Worm (Caenorhabditis elegans): ENCODE results near the gene nta-1.

The nta-1 gene

ce11 chrII:3709255-3709654 lies 34.4 kb downstream of the nta-1 start, which contains the start of gene srx-110:
srx-110 (plus strand) TSS chrII:3709555.
- no peak for TF ChIP-seq odd-2 (tag; optimal IDR thresholded peaks at IDR 0.05)
- TF ChIP-seq ceh-2 (tag; optimal IDR thresholded peaks at IDR 0.05): no peak
- TF ChIP-seq nfya-1 (tag; optimal IDR thresholded peaks at IDR 0.05): no peak
- TF ChIP-seq ahr-1 (tag; optimal IDR thresholded peaks at IDR 0.05): no peak
- TF ChIP-seq ceh-9 (tag; optimal IDR thresholded peaks at IDR 0.05): no peak
- TF ChIP-seq ttx-3 (tag; optimal IDR thresholded peaks at IDR 0.05): no peak
- TF ChIP-seq syd-9 (tag; optimal IDR thresholded peaks at IDR 0.05): no peak
- no peak for TF ChIP-seq ceh-18 (tag; optimal IDR thresholded peaks at IDR 0.05)
- TF ChIP-seq ceh-19 (GFP tag; optimal IDR thresholded peaks at IDR 0.05): no peak
- no peak for TF ChIP-seq T23F11.4 (GFP tag; optimal IDR thresholded peaks at IDR 0.05)
- no peak for TF ChIP-seq fax-1 (tag; optimal IDR thresholded peaks at IDR 0.05)
- no peak for TF ChIP-seq sox-2 (GFP tag; IDR thresholded peaks at IDR 0.05)
- no peak for TF ChIP-seq unc-42 (tag; optimal IDR thresholded peaks at IDR 0.05)

DNA sequence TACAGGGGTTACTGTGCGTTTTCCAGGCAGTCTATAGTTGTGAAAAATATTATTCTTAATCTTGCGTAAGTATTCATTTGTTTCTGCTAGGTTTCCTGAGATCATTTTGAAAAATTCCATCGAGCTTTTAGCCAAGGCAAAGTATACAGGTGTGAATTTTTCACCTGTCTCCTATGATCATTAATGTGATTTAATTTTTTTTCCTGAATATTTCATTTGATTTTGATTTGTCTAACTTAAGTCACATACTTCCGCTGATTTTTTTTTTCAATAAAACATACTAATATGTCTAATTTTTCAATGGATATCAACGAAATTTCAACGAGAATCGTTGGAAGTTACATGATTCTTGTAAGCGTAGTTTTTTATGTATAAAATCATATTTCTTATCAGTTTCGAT lies 38.3 kb downstream of the nta-1 start, which contains the start of gene srx-108:
Gene srx-108 (plus strand): TSS at position 301 of the 400 bp plus-strand sequence.
- TF ChIP-seq lin-11 (tag; optimal IDR thresholded peaks at IDR 0.05): no peak
- TF ChIP-seq hlh-6 (tag; optimal IDR thresholded peaks at IDR 0.05): no peak
- TF ChIP-seq ceh-6 (GFP tag; optimal IDR thresholded peaks at IDR 0.05): no peak
- TF ChIP-seq fkh-10 (GFP tag; optimal IDR thresholded peaks at IDR 0.05): no peak
- no peak for TF ChIP-seq pat-9 (tag; optimal IDR thresholded peaks at IDR 0.05)
- TF ChIP-seq pqm-1 (tag; optimal IDR thresholded peaks at IDR 0.05): no peak
- TF ChIP-seq ahr-1 (tag; optimal IDR thresholded peaks at IDR 0.05): no peak
- TF ChIP-seq pag-3 (tag; optimal IDR thresholded peaks at IDR 0.05; ENCODE audit: borderline replicate concordance): no peak
- no peak for TF ChIP-seq ets-4 (tag; optimal IDR thresholded peaks at IDR 0.05)
- TF ChIP-seq dmd-4 (tag; optimal IDR thresholded peaks at IDR 0.05; ENCODE audit: borderline replicate concordance): no peak
- TF ChIP-seq pha-4 (tag; optimal IDR thresholded peaks at IDR 0.05): no peak
- no peak for TF ChIP-seq tbx-2 (tag; optimal IDR thresholded peaks at IDR 0.05)
- no peak for TF ChIP-seq ref-2 (tag; optimal IDR thresholded peaks at IDR 0.05)
- TF ChIP-seq hlh-13 (GFP tag; optimal IDR thresholded peaks at IDR 0.05): no peak

- no peak for TF ChIP-seq dmd-4 (tag; optimal IDR thresholded peaks at IDR 0.05; ENCODE audit: borderline replicate concordance)
- no peak for TF ChIP-seq fkh-6 (tag; optimal IDR thresholded peaks at IDR 0.05)
- TF ChIP-seq Y22D7AL.16 (tag; optimal IDR thresholded peaks at IDR 0.05): no peak
- TF ChIP-seq ceh-19 (GFP tag; optimal IDR thresholded peaks at IDR 0.05): no peak
- TF ChIP-seq ets-4 (tag; optimal IDR thresholded peaks at IDR 0.05): no peak
- no peak for TF ChIP-seq ceh-48 (tag; optimal IDR thresholded peaks at IDR 0.05)
- TF ChIP-seq lin-11 (tag; optimal IDR thresholded peaks at IDR 0.05): no peak
- no peak for TF ChIP-seq T23F11.4 (GFP tag; optimal IDR thresholded peaks at IDR 0.05)
- no peak for TF ChIP-seq hlh-13 (GFP tag; optimal IDR thresholded peaks at IDR 0.05)
- no peak for TF ChIP-seq nfya-1 (tag; optimal IDR thresholded peaks at IDR 0.05)
- no peak for TF ChIP-seq elt-4 (tag; optimal IDR thresholded peaks at IDR 0.05)
- TF ChIP-seq hlh-30 (tag; optimal IDR thresholded peaks at IDR 0.05; ENCODE audit: insufficient read depth): no peak
Measured at ce11 chrII:3701305-3701704, 42.3 kb downstream of the nta-1 start, which contains the start of gene srx-105. srx-105 (minus strand) TSS chrII:3701405.

DNA sequence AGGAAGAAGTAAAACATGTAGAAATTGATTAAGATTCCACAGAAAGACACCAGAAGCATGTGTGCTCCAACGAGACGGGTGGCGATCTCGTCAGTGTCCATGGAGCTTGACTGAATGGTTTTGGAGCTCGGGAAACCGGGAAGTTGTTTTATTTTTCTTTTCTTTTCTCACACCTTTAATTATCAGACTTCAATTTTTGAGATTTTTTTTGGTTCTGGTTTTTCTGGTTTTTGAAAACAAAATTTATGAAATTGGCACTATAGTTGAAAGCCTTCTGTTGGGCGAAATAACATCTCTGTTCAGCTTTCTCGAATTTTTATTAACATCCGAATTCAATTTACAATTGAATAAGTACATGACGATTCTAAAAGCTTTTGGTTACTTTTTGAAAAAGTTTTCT lies 44.0 kb downstream of the nta-1 start, which contains the start of gene srx-104:
Gene srx-104 (minus strand): TSS at position 101 of the 400 bp plus-strand sequence.
- no peak for TF ChIP-seq hlh-13 (GFP tag; optimal IDR thresholded peaks at IDR 0.05)
- no peak for TF ChIP-seq ama-1 (optimal IDR thresholded peaks at IDR 0.05)
- TF ChIP-seq K09A11.1 (tag; optimal IDR thresholded peaks at IDR 0.05; ENCODE audit: insufficient read depth): no peak
- no peak for TF ChIP-seq pag-3 (tag; optimal IDR thresholded peaks at IDR 0.05; ENCODE audit: borderline replicate concordance)
- no peak for TF ChIP-seq tbx-7 (tag; optimal IDR thresholded peaks at IDR 0.05)

ce11 chrII:3694664-3695063 lies 49.0 kb downstream of the nta-1 start, which contains the start of gene srx-102:
srx-102 (minus strand) TSS chrII:3694764.
- TF ChIP-seq nfya-1 (tag; optimal IDR thresholded peaks at IDR 0.05) (no peak), ceh-45 (GFP tag; IDR thresholded peaks at IDR 0.05) (no peak), Y22D7AL.16 (tag; optimal IDR thresholded peaks at IDR 0.05) (no peak), madf-2 (tag; optimal IDR thresholded peaks at IDR 0.05) (no peak), fkh-6 (tag; optimal IDR thresholded peaks at IDR 0.05) (no peak), C08G9.2 (tag; optimal IDR thresholded peaks at IDR 0.05) (no peak), elt-2 (tag; optimal IDR thresholded peaks at IDR 0.05) (no peak), dve-1 (tag; optimal IDR thresholded peaks at IDR 0.05) (no peak), dmd-4 (tag; optimal IDR thresholded peaks at IDR 0.05; ENCODE audit: borderline replicate concordance) (no peak), syd-9 (tag; optimal IDR thresholded peaks at IDR 0.05) (no peak), ceh-22 (tag; optimal IDR thresholded peaks at IDR 0.05) (no peak), ceh-30 (tag; optimal IDR thresholded peaks at IDR 0.05) (no peak), pqm-1 (tag; optimal IDR thresholded peaks at IDR 0.05) (no peak), nhr-11 (tag; optimal IDR thresholded peaks at IDR 0.05) (no peak), ceh-34 (tag; optimal IDR thresholded peaks at IDR 0.05) (no peak), zip-5 (tag; optimal IDR thresholded peaks at IDR 0.05) (no peak)
